Fruit fly (Drosophila melanogaster) whole organism, wandering third instar larva: ENCODE measurements around the gene CG9098.

Experiments used
- Abd-B ChIP-seq: fragments of >200 bp; optimal IDR thresholded peaks from 2 replicates; lab custom pipeline; 2017; ENCODE audit warnings: missing biosample characterization, missing genetic modification characterization
- CG32264 ChIP-seq: fragments of 200-800 bp; sonication (Bioruptor generic); optimal IDR thresholded peaks from 2 replicates; lab custom pipeline; 2016; ENCODE audit warnings: missing biosample characterization, missing genetic modification characterization
- CG9705 ChIP-seq: fragments of 200-800 bp; sonication (Bioruptor generic); optimal IDR thresholded peaks from 2 replicates; lab custom pipeline; 2018; ENCODE audit warnings: missing biosample characterization, mild to moderate bottlenecking, missing genetic modification characterization
- CrebA ChIP-seq: fragments of 200-800 bp; sonication (Bioruptor generic); optimal IDR thresholded peaks from 2 replicates; lab custom pipeline; 2016; ENCODE audit warnings: missing biosample characterization, mild to moderate bottlenecking, missing genetic modification characterization, borderline replicate concordance
- Dfd ChIP-seq: fragments of >200 bp; optimal IDR thresholded peaks from 2 replicates; lab custom pipeline; 2017; ENCODE audit warnings: missing biosample characterization, missing genetic modification characterization
- Dif ChIP-seq: fragments of 200-275, 200-300 bp; sonication (Bioruptor generic); optimal IDR thresholded peaks from 2 replicates; lab custom pipeline; 2018; ENCODE audit warnings: missing biosample characterization, missing genetic modification characterization; ENCODE audit not compliant: partially characterized antibody
- GATAd ChIP-seq: sonication (Bioruptor generic); optimal IDR thresholded peaks from 2 replicates; lab custom pipeline; 2016; ENCODE audit warnings: missing biosample characterization, missing genetic modification characterization
- HLH106 ChIP-seq: fragments of 200-800 bp; optimal IDR thresholded peaks from 3 replicates; lab custom pipeline; 2019; ENCODE audit warnings: missing biosample characterization, mild to moderate bottlenecking, missing genetic modification characterization, moderate library complexity
- Hnf4 ChIP-seq: fragments of 200-800 bp; sonication (Bioruptor generic); optimal IDR thresholded peaks from 2 replicates; lab custom pipeline; 2016; ENCODE audit warnings: missing biosample characterization, mild to moderate bottlenecking, missing genetic modification characterization
- Hr78 ChIP-seq: fragments of >200 bp; optimal IDR thresholded peaks from 2 replicates; lab custom pipeline; 2017; ENCODE audit warnings: missing biosample characterization, missing genetic modification characterization
- Hr83 ChIP-seq: fragments of 200-300 bp; sonication (Bioruptor generic); optimal IDR thresholded peaks from 2 replicates; lab custom pipeline; 2016; ENCODE audit warnings: missing biosample characterization, mild to moderate bottlenecking, missing genetic modification characterization, moderate library complexity; ENCODE audit not compliant: poor library complexity, severe bottlenecking
- Mio ChIP-seq: sonication (Bioruptor generic); optimal IDR thresholded peaks from 2 replicates; lab custom pipeline; 2016; ENCODE audit warnings: missing biosample characterization, missing genetic modification characterization
- Myc ChIP-seq: fragments of >200 bp; optimal IDR thresholded peaks from 2 replicates; lab custom pipeline; 2017
- N ChIP-seq: fragments of >200 bp; optimal IDR thresholded peaks from 2 replicates; lab custom pipeline; 2018; ENCODE audit warnings: missing biosample characterization, missing external identifiers, missing genetic modification characterization
- OdsH ChIP-seq: fragments of 200-800 bp; sonication (Bioruptor generic); optimal IDR thresholded peaks from 2 replicates; lab custom pipeline; 2016; ENCODE audit warnings: missing biosample characterization, mild to moderate bottlenecking, missing genetic modification characterization
- Rel ChIP-seq, 2 experiments: fragments of 200-800 bp; sonication (Bioruptor generic) in 1 of 2; optimal IDR thresholded peaks; 2 replicates in 1 of 2; 3 replicates in 1 of 2; lab custom pipeline; 2016 to 2019; ENCODE audit warnings: mild to moderate bottlenecking in 2 of 2, missing biosample characterization in 2 of 2, missing genetic modification characterization in 2 of 2, moderate library complexity in 1 of 2
- Sp1 ChIP-seq: fragments of 200-800 bp; sonication (Bioruptor generic); optimal IDR thresholded peaks from 3 replicates; lab custom pipeline; 2019; ENCODE audit warnings: missing biosample characterization, mild to moderate bottlenecking, missing genetic modification characterization, moderate library complexity
- Vsx2 ChIP-seq: fragments of 200-300, 225-300 bp; sonication (Bioruptor generic); optimal IDR thresholded peaks from 2 replicates; lab custom pipeline; 2018; ENCODE audit warnings: missing biosample characterization, missing genetic modification characterization; ENCODE audit not compliant: partially characterized antibody
- brk ChIP-seq: fragments of 200-800 bp; sonication (Bioruptor generic); optimal IDR thresholded peaks from 2 replicates; lab custom pipeline; 2016; ENCODE audit warnings: missing biosample characterization, mild to moderate bottlenecking, missing genetic modification characterization
- dl ChIP-seq, 2 experiments: fragments of 175-275, 200-275 bp in 1 of 2; fragments of 200-275 bp in 1 of 2; sonication (Bioruptor generic); optimal IDR thresholded peaks; lab custom pipeline; 2018; ENCODE audit warnings: mild to moderate bottlenecking in 2 of 2, missing biosample characterization in 2 of 2, missing genetic modification characterization in 2 of 2, moderate library complexity in 2 of 2; ENCODE audit not compliant: partially characterized antibody in 2 of 2, insufficient read depth in 1 of 2
- dmrt93B ChIP-seq: fragments of 200-800 bp; sonication (Bioruptor generic); optimal IDR thresholded peaks from 2 replicates; lab custom pipeline; 2018; ENCODE audit warnings: missing biosample characterization, mild to moderate bottlenecking, missing genetic modification characterization
- dsf ChIP-seq: sonication (Bioruptor generic); optimal IDR thresholded peaks from 2 replicates; lab custom pipeline; 2016; ENCODE audit warnings: missing biosample characterization, missing genetic modification characterization, borderline replicate concordance
- ey ChIP-seq: fragments of 200-800 bp; sonication (Bioruptor generic); optimal IDR thresholded peaks from 2 replicates; lab custom pipeline; 2016; ENCODE audit warnings: missing biosample characterization, missing genetic modification characterization
- foxo ChIP-seq, 2 experiments: fragments of 200-800 bp; sonication (Bioruptor generic); optimal IDR thresholded peaks; 2 replicates in 1 of 2; 3 replicates in 1 of 2; lab custom pipeline; 2016 to 2017; ENCODE audit warnings: missing biosample characterization in 2 of 2, missing genetic modification characterization in 2 of 2
- fru ChIP-seq: fragments of 200-800 bp; sonication (Bioruptor generic); optimal IDR thresholded peaks from 3 replicates; lab custom pipeline; 2016; ENCODE audit warnings: missing biosample characterization, mild to moderate bottlenecking, missing genetic modification characterization
- h ChIP-seq: fragments of 200-800 bp; sonication (Bioruptor generic); optimal IDR thresholded peaks from 3 replicates; lab custom pipeline; 2016; ENCODE audit warnings: missing biosample characterization, mild to moderate bottlenecking, missing genetic modification characterization
- lola ChIP-seq: fragments of >200 bp; optimal IDR thresholded peaks from 2 replicates; lab custom pipeline; 2017; ENCODE audit warnings: missing biosample characterization, missing genetic modification characterization
- pan ChIP-seq: fragments of >200 bp; optimal IDR thresholded peaks from 2 replicates; lab custom pipeline; 2017
- psq ChIP-seq: fragments of 200-800 bp; sonication (Bioruptor generic); optimal IDR thresholded peaks from 3 replicates; lab custom pipeline; 2017; ENCODE audit warnings: missing biosample characterization, mild to moderate bottlenecking, missing genetic modification characterization, moderate library complexity
- rgr ChIP-seq: fragments of 200-800 bp; sonication (Bioruptor generic); optimal IDR thresholded peaks from 3 replicates; lab custom pipeline; 2016; ENCODE audit warnings: missing biosample characterization, mild to moderate bottlenecking, missing genetic modification characterization
- sage ChIP-seq: fragments of 200-800 bp; sonication (Bioruptor generic); optimal IDR thresholded peaks from 2 replicates; lab custom pipeline; 2016; ENCODE audit warnings: missing biosample characterization, mild to moderate bottlenecking, missing genetic modification characterization
- sv ChIP-seq: fragments of 200-800 bp; sonication (Bioruptor generic); optimal IDR thresholded peaks from 3 replicates; lab custom pipeline; 2016; ENCODE audit warnings: missing biosample characterization, missing genetic modification characterization
- tai ChIP-seq: sonication (Bioruptor generic); optimal IDR thresholded peaks from 2 replicates; lab custom pipeline; 2016; ENCODE audit warnings: missing biosample characterization, missing genetic modification characterization
- woc ChIP-seq: sonication (Bioruptor generic); optimal IDR thresholded peaks from 2 replicates; lab custom pipeline; 2016; ENCODE audit warnings: missing biosample characterization, mild to moderate bottlenecking, missing genetic modification characterization

The CG9098 gene

dm6 chr2L:6045484-6045883 lies 33.3 kb upstream of the CG9098 start:
- TF ChIP-seq OdsH (GFP tag; lab: Kevin White, UChicago) (no peak), sv (GFP tag; lab: Kevin White, UChicago) (no peak), pan (lab: Kevin White, UChicago) (no peak), Sp1 (GFP tag; lab: Kevin White, UChicago) (no peak), tai (GFP tag; lab: Kevin White, UChicago) (no peak), h (GFP tag; lab: Kevin White, UChicago) (no peak), Dif (no peak), Abd-B (GFP tag; lab: Kevin White, UChicago) (no peak), Hnf4 (no peak), Hr78 (GFP tag; lab: Kevin White, UChicago) (no peak), woc (GFP tag; lab: Kevin White, UChicago) (no peak), sage (no peak), CG9705 (GFP tag; lab: Kevin White, UChicago) (no peak), rgr (GFP tag; lab: Kevin White, UChicago) (no peak), GATAd (GFP tag; lab: Kevin White, UChicago) (no peak), N (GFP tag; lab: Kevin White, UChicago) (no peak), dsf (no peak), CG32264 (GFP tag; lab: Kevin White, UChicago) (no peak), Rel (GFP tag; optimal IDR thresholded peaks at IDR 0.05; lab: Kevin White, UChicago) (no peak), Rel (tag; optimal IDR thresholded peaks at IDR 0.05; lab: Kevin White, UChicago) (no peak)

DNA sequence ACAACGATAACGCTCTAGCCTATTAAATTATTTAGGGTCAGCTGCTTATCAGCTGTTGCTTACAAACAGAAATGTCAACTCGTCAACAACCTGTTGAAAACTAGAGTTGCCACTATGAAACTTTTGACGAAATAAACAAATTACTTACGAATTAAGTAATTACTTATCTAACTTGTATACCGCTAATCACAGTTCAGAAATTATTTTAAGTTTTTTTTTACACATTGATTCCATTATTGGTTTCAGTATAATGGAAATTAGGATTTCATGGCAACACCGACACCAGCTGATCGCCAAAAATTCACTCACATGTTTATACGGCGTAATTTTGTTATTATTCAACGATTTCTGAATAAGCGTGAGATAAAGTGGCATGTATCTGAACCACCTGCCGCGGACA lies 25.7 kb upstream of the CG9098 start, which contains the start of the genes CG9117 and CG31643:
CG9117 (minus strand) TSS at position 73 of the 400 bp plus-strand sequence.
CG31643 (plus strand) TSS at position 288 of the 400 bp plus-strand sequence.
- TF ChIP-seq Hr83 (GFP tag; lab: Kevin White, UChicago): peak; percentile 15
- TF ChIP-seq lola (GFP tag; lab: Kevin White, UChicago): no peak
- peak; percentile 79 for TF ChIP-seq rgr (GFP tag; lab: Kevin White, UChicago)
- TF ChIP-seq OdsH (GFP tag; lab: Kevin White, UChicago): peak; percentile 77
- no peak for TF ChIP-seq Hr78 (GFP tag; lab: Kevin White, UChicago)
- TF ChIP-seq N (GFP tag; lab: Kevin White, UChicago): no peak
- no peak for TF ChIP-seq Dif
- TF ChIP-seq Myc (lab: Kevin White, UChicago): no peak
- TF ChIP-seq dl (GFP tag; optimal IDR thresholded peaks at IDR 0.05; lab: Kevin White, UChicago; ENCODE audit: insufficient read depth in 1 of 2, partially characterized antibody in 2 of 2): no peak
- peak; percentile 65 for TF ChIP-seq GATAd (GFP tag; lab: Kevin White, UChicago)
- TF ChIP-seq Sp1 (GFP tag; lab: Kevin White, UChicago): peak; percentile 63
- TF ChIP-seq brk (GFP tag; lab: Kevin White, UChicago): no peak
- no peak for TF ChIP-seq dmrt93B (GFP tag; lab: Kevin White, UChicago)
- no peak for TF ChIP-seq CrebA
- TF ChIP-seq psq (GFP tag; lab: Kevin White, UChicago): peak; percentile 59
- TF ChIP-seq ey (GFP tag; lab: Kevin White, UChicago): peak; percentile 76
- peak; percentile 36 for TF ChIP-seq CG9705 (GFP tag; lab: Kevin White, UChicago)
- TF ChIP-seq Abd-B (GFP tag; lab: Kevin White, UChicago): no peak
- TF ChIP-seq Mio (GFP tag; lab: Kevin White, UChicago): no peak
- TF ChIP-seq h (GFP tag; lab: Kevin White, UChicago): peak; percentile 83
- no peak for TF ChIP-seq Dfd (GFP tag; lab: Kevin White, UChicago)
- TF ChIP-seq Hnf4: no peak
- TF ChIP-seq sv (GFP tag; lab: Kevin White, UChicago): peak; percentile 48
- TF ChIP-seq dsf: no peak
- peak in 1 of 2 experiments; percentile 86 for TF ChIP-seq foxo (GFP tag; optimal IDR thresholded peaks at IDR 0.05; lab: Kevin White, UChicago)
- TF ChIP-seq Vsx2 (GFP tag; lab: Kevin White, UChicago): no peak
- peak; percentile 18 for TF ChIP-seq CG32264 (GFP tag; lab: Kevin White, UChicago)
- TF ChIP-seq HLH106 (tag; lab: Kevin White, UChicago): peak; percentile 64
- TF ChIP-seq Rel (GFP tag; optimal IDR thresholded peaks at IDR 0.05; lab: Kevin White, UChicago): no peak
- peak; percentile 39 for TF ChIP-seq Rel (tag; optimal IDR thresholded peaks at IDR 0.05; lab: Kevin White, UChicago)
- no peak for TF ChIP-seq sage

DNA sequence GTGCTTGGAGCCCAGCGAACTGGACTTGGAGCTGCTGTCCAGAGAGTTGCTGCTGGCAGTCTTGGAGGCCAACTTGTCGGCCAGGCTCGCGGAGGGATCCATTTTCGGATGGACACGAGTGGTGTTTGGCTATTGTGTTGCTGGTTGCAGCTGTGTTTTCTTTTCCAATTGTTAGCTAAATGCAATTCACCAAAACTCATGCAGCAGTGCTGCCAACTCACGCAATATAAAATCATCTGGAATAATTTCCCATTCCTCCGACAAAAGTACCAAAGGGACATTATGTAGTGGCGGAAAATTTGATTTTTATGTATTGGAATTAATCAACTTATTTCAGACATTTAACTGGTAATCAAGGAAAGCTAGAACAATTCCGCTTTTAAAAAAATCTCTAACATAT lies 24.6 kb upstream of the CG9098 start, which contains the start of gene mtm:
mtm (minus strand) TSS at position 306 of the 400 bp plus-strand sequence.
- TF ChIP-seq h (GFP tag; lab: Kevin White, UChicago): no peak
- no peak for TF ChIP-seq fru (GFP tag; lab: Kevin White, UChicago)
- TF ChIP-seq Rel (GFP tag; optimal IDR thresholded peaks at IDR 0.05; lab: Kevin White, UChicago): no peak
- TF ChIP-seq Rel (tag; optimal IDR thresholded peaks at IDR 0.05; lab: Kevin White, UChicago): no peak
- TF ChIP-seq Myc (lab: Kevin White, UChicago): peak; percentile 59
- TF ChIP-seq brk (GFP tag; lab: Kevin White, UChicago): no peak
- no peak for TF ChIP-seq Hr83 (GFP tag; lab: Kevin White, UChicago)
- no peak for TF ChIP-seq CG32264 (GFP tag; lab: Kevin White, UChicago)
